Worm (Caenorhabditis elegans): ENCODE data around the gene C07A9.12.

C07A9.12 gene

ce11 chrIII:9698635-9699396 lies 28.5 kb downstream of the C07A9.12 start:
- TF ChIP-seq elt-2 (tag; optimal IDR thresholded peaks at IDR 0.05) (peak; percentile 5), sox-4 (tag; optimal IDR thresholded peaks at IDR 0.05) (no peak)

- TF ChIP-seq hlh-6 (tag; optimal IDR thresholded peaks at IDR 0.05), result no peak
- TF ChIP-seq ahr-1 (tag; optimal IDR thresholded peaks at IDR 0.05), result no peak
- TF ChIP-seq ztf-16 (tag; optimal IDR thresholded peaks at IDR 0.05), result no peak
- no peak for TF ChIP-seq fkh-6 (tag; optimal IDR thresholded peaks at IDR 0.05)
- no peak for TF ChIP-seq ceh-22 (tag; optimal IDR thresholded peaks at IDR 0.05)
- TF ChIP-seq K09A11.1 (tag; optimal IDR thresholded peaks at IDR 0.05; ENCODE audit: insufficient read depth), result no peak
- no peak for TF ChIP-seq eyg-1 (tag; optimal IDR thresholded peaks at IDR 0.05)
- no peak for TF ChIP-seq unc-42 (tag; optimal IDR thresholded peaks at IDR 0.05)
- TF ChIP-seq che-1 (tag; optimal IDR thresholded peaks at IDR 0.05), result no peak
- TF ChIP-seq pat-9 (tag; optimal IDR thresholded peaks at IDR 0.05), result no peak
- TF ChIP-seq lim-6 (tag; optimal IDR thresholded peaks at IDR 0.05), result no peak
- no peak for TF ChIP-seq pha-4 (tag; optimal IDR thresholded peaks at IDR 0.05)
- no peak for TF ChIP-seq sox-4 (tag; optimal IDR thresholded peaks at IDR 0.05)
- TF ChIP-seq ama-1 (optimal IDR thresholded peaks at IDR 0.05), result no peak
- no peak for TF ChIP-seq zip-5 (tag; optimal IDR thresholded peaks at IDR 0.05)
- TF ChIP-seq sdc-2 (tag; optimal IDR thresholded peaks at IDR 0.05), result no peak
- TF ChIP-seq madf-2 (tag; optimal IDR thresholded peaks at IDR 0.05), result no peak
- no peak for TF ChIP-seq npax-4 (tag; optimal IDR thresholded peaks at IDR 0.05)
Observed at ce11 chrIII:9697886-9698285, 29.5 kb downstream of the C07A9.12 start.

ce11 chrIII:9697323-9697722 lies 30.0 kb downstream of the C07A9.12 start:
- TF ChIP-seq ceh-6 (GFP tag; optimal IDR thresholded peaks at IDR 0.05) (no peak), ceh-34 (tag; optimal IDR thresholded peaks at IDR 0.05) (peak; percentile 18), sox-4 (tag; optimal IDR thresholded peaks at IDR 0.05) (no peak), ceh-14 (tag; optimal IDR thresholded peaks at IDR 0.05) (no peak), ets-4 (tag; optimal IDR thresholded peaks at IDR 0.05) (no peak), lim-6 (tag; optimal IDR thresholded peaks at IDR 0.05) (no peak), T23F11.4 (GFP tag; optimal IDR thresholded peaks at IDR 0.05) (no peak), fkh-6 (tag; optimal IDR thresholded peaks at IDR 0.05) (no peak), pax-1 (tag; optimal IDR thresholded peaks at IDR 0.05) (no peak), unc-86 (tag; optimal IDR thresholded peaks at IDR 0.05) (peak; percentile 3), tbx-2 (tag; optimal IDR thresholded peaks at IDR 0.05) (peak; percentile 34), odd-2 (tag; optimal IDR thresholded peaks at IDR 0.05) (no peak), pag-3 (tag; optimal IDR thresholded peaks at IDR 0.05; ENCODE audit: borderline replicate concordance) (no peak), K02D7.2 (tag; optimal IDR thresholded peaks at IDR 0.05) (no peak), ceh-31 (tag; optimal IDR thresholded peaks at IDR 0.05) (peak; percentile 6), zip-5 (tag; optimal IDR thresholded peaks at IDR 0.05) (no peak), F13H6.1 (tag; optimal IDR thresholded peaks at IDR 0.05) (peak; percentile 59), fax-1 (tag; optimal IDR thresholded peaks at IDR 0.05) (no peak), npax-4 (tag; optimal IDR thresholded peaks at IDR 0.05) (no peak), dmd-4 (tag; optimal IDR thresholded peaks at IDR 0.05; ENCODE audit: borderline replicate concordance) (no peak), tbx-7 (tag; optimal IDR thresholded peaks at IDR 0.05) (no peak), nhr-232 (tag; optimal IDR thresholded peaks at IDR 0.05) (no peak), nfya-1 (tag; optimal IDR thresholded peaks at IDR 0.05) (peak; percentile 70), ceh-18 (tag; optimal IDR thresholded peaks at IDR 0.05) (peak; percentile 53)

- TF ChIP-seq pat-9 (tag; optimal IDR thresholded peaks at IDR 0.05) (no peak), gmeb-2 (tag; optimal IDR thresholded peaks at IDR 0.05) (no peak), pha-4 (tag; optimal IDR thresholded peaks at IDR 0.05) (no peak), ceh-19 (GFP tag; optimal IDR thresholded peaks at IDR 0.05) (no peak), hlh-6 (tag; optimal IDR thresholded peaks at IDR 0.05) (no peak), madf-2 (tag; optimal IDR thresholded peaks at IDR 0.05) (no peak), ahr-1 (tag; optimal IDR thresholded peaks at IDR 0.05) (no peak), hlh-13 (GFP tag; optimal IDR thresholded peaks at IDR 0.05) (no peak), C08G9.2 (tag; optimal IDR thresholded peaks at IDR 0.05) (no peak), unc-86 (tag; optimal IDR thresholded peaks at IDR 0.05) (no peak), ceh-9 (tag; optimal IDR thresholded peaks at IDR 0.05) (no peak), ceh-18 (tag; optimal IDR thresholded peaks at IDR 0.05) (no peak), ceh-31 (tag; optimal IDR thresholded peaks at IDR 0.05) (no peak)
Observed at ce11 chrIII:9696417-9696816, 30.9 kb downstream of the C07A9.12 start, which contains the start of gene bud-31. Gene bud-31, minus strand, starts transcription at chrIII:9696517.
